Fruit fly (Drosophila melanogaster): ENCODE data around the gene Hr83.

dm6 chr3R:6381784-6382183 is 32.7 kb downstream of the Hr83 start:
- TF ChIP-seq Hr39 (GFP tag; optimal IDR thresholded peaks at IDR 0.05) (no peak), spab (GFP tag; optimal IDR thresholded peaks at IDR 0.05) (no peak), dac (GFP tag; optimal IDR thresholded peaks at IDR 0.05) (no peak)

Data from whole organism, prepupa.